Worm (Caenorhabditis elegans) whole organism, young adult: ENCODE data around the gene ccdc-149.

Experiments
- B0019.2 ChIP-seq: fragments of 200-800 bp; sonication (Bioruptor generic); conservative IDR thresholded peaks from 2 replicates; pipeline ENCODE4 v1.3.6; 2022; ENCODE audit warnings: missing genetic modification reagents, missing genetic modification characterization, missing compliant biosample characterization
- F10E7.11 ChIP-seq: sonication (generic microtip); optimal IDR thresholded peaks from 2 replicates; lab custom pipeline; 2017; ENCODE audit warnings: mild to moderate bottlenecking, missing genetic modification characterization, moderate library complexity, missing compliant biosample characterization
- F52B5.7 ChIP-seq: sonication (generic microtip); optimal IDR thresholded peaks from 2 replicates; lab custom pipeline; 2016; ENCODE audit warnings: mild to moderate bottlenecking, missing genetic modification characterization, missing compliant biosample characterization
- K12H6.12 ChIP-seq: fragments of 200-800 bp; sonication (Bioruptor generic); optimal IDR thresholded peaks from 2 replicates; lab custom pipeline; 2018; ENCODE audit warnings: mild to moderate bottlenecking, missing genetic modification characterization, missing compliant biosample characterization
- Y53G8AR.9 ChIP-seq: fragments of 200-800 bp; sonication (Bioruptor generic); conservative IDR thresholded peaks from 2 replicates; pipeline ENCODE4 v1.3.6; 2022; ENCODE audit warnings: missing genetic modification reagents, missing genetic modification characterization, missing compliant biosample characterization
- Y95B8A.8 ChIP-seq: fragments of 200-800 bp; sonication (Bioruptor generic); IDR thresholded peaks from 2 replicates; pipeline ENCODE4 v1.3.6; 2022; ENCODE audit warnings: missing genetic modification reagents, missing genetic modification characterization, missing compliant biosample characterization
- ZK185.1 ChIP-seq: sonication (generic microtip); optimal IDR thresholded peaks from 2 replicates; lab custom pipeline; 2016; ENCODE audit warnings: mild to moderate bottlenecking, missing genetic modification characterization, missing compliant biosample characterization; ENCODE audit not compliant: poor library complexity, severe bottlenecking
- ama-1 ChIP-seq, 3 experiments: fragments of 150-350 bp in 1 of 3; sonication (generic microtip) in 2 of 3; optimal IDR thresholded peaks; 2 replicates each; lab custom pipeline; 2014 to 2018; ENCODE audit warnings: missing biosample characterization in 2 of 3, missing genetic modification characterization in 2 of 3, missing genetic modification reagents in 2 of 3
- athp-1 ChIP-seq: sonication (generic microtip); optimal IDR thresholded peaks from 2 replicates; lab custom pipeline; 2017; ENCODE audit warnings: mild to moderate bottlenecking, missing genetic modification characterization, missing compliant biosample characterization
- bed-2 ChIP-seq: fragments of 200-800 bp; sonication (Bioruptor generic); IDR thresholded peaks from 2 replicates; pipeline ENCODE4 v1.3.6; 2022; ENCODE audit warnings: missing genetic modification reagents, missing genetic modification characterization, missing compliant biosample characterization
- ccch-3 ChIP-seq: fragments of 200-800 bp; sonication (Bioruptor generic); optimal IDR thresholded peaks from 2 replicates; lab custom pipeline; 2018; ENCODE audit warnings: mild to moderate bottlenecking, missing genetic modification characterization, missing compliant biosample characterization
- ceh-100 ChIP-seq: fragments of 200-800 bp; sonication (Bioruptor generic); IDR thresholded peaks from 2 replicates; pipeline ENCODE4 v1.3.6; 2022; ENCODE audit warnings: missing genetic modification reagents, missing genetic modification characterization, missing compliant biosample characterization
- ceh-40 ChIP-seq: fragments of 200-800 bp; sonication (Bioruptor generic); IDR thresholded peaks from 2 replicates; pipeline ENCODE4 v1.3.6; 2022; ENCODE audit warnings: missing genetic modification characterization, missing compliant biosample characterization
- ceh-79 ChIP-seq: sonication (generic microtip); optimal IDR thresholded peaks from 2 replicates; lab custom pipeline; 2017; ENCODE audit warnings: mild to moderate bottlenecking, missing genetic modification characterization, missing compliant biosample characterization
- dox-1 ChIP-seq: fragments of 200-800 bp; sonication (Bioruptor generic); IDR thresholded peaks from 2 replicates; pipeline ENCODE4 v1.3.6; 2022; ENCODE audit warnings: missing genetic modification reagents, missing genetic modification characterization, missing compliant biosample characterization
- egl-44 ChIP-seq: fragments of 200-800 bp; sonication (Bioruptor generic); IDR thresholded peaks from 2 replicates; pipeline ENCODE4 v1.3.6; 2022; ENCODE audit warnings: missing genetic modification reagents, missing genetic modification characterization, missing compliant biosample characterization
- ekl-4 ChIP-seq: fragments of 200-800 bp; sonication (Bioruptor generic); IDR thresholded peaks from 2 replicates; pipeline ENCODE4 v1.3.6; 2022; ENCODE audit warnings: missing genetic modification reagents, missing genetic modification characterization, missing compliant biosample characterization
- ets-4 ChIP-seq: fragments of 200-800 bp; sonication (Bioruptor generic); optimal IDR thresholded peaks from 2 replicates; lab custom pipeline; 2018; ENCODE audit warnings: mild to moderate bottlenecking, missing genetic modification characterization, missing compliant biosample characterization
- him-1 ChIP-seq: sonication (generic microtip); optimal IDR thresholded peaks from 2 replicates; lab custom pipeline; 2016; ENCODE audit warnings: missing genotype, missing genetic modification reagents, missing genetic modification characterization, missing compliant biosample characterization
- hmg-1.2 ChIP-seq: fragments of 200-800 bp; sonication (Bioruptor generic); IDR thresholded peaks from 2 replicates; pipeline ENCODE4 v1.3.6; 2022; ENCODE audit warnings: missing genetic modification reagents, missing genetic modification characterization, missing compliant biosample characterization
- hrde-1 ChIP-seq: sonication (generic microtip); optimal IDR thresholded peaks from 2 replicates; lab custom pipeline; 2016; ENCODE audit warnings: missing genetic modification characterization, mild to moderate bottlenecking, missing compliant biosample characterization, moderate library complexity, missing genotype, missing genetic modification reagents, borderline replicate concordance
- hsf-1 ChIP-seq: fragments of 200-800 bp; sonication (Bioruptor generic); IDR thresholded peaks from 2 replicates; pipeline ENCODE4 v1.3.6; 2022; ENCODE audit warnings: missing genetic modification reagents, missing genetic modification characterization, missing compliant biosample characterization
- let-526 ChIP-seq: fragments of 200-800 bp; sonication (Bioruptor generic); IDR thresholded peaks from 2 replicates; pipeline ENCODE4 v1.3.6; 2022; ENCODE audit warnings: missing genetic modification reagents, missing genetic modification characterization, missing compliant biosample characterization
- lin-26 ChIP-seq: fragments of 200-800 bp; sonication (Bioruptor generic); IDR thresholded peaks from 2 replicates; pipeline ENCODE4 v1.3.6; 2022; ENCODE audit warnings: missing genetic modification reagents, missing genetic modification characterization, missing compliant biosample characterization
- lin-35 ChIP-seq, 3 experiments: fragments of 150-350 bp in 2 of 3; sonication (generic microtip) in 1 of 3; optimal IDR thresholded peaks; 2 replicates each; lab custom pipeline; 2014 to 2018; ENCODE audit warnings: missing biosample characterization in 3 of 3, missing genetic modification characterization in 3 of 3, missing genetic modification reagents in 3 of 3
- lin-40 ChIP-seq: sonication (generic microtip); optimal IDR thresholded peaks from 2 replicates; lab custom pipeline; 2016; ENCODE audit warnings: missing genetic modification characterization, mild to moderate bottlenecking, missing compliant biosample characterization, missing genotype, missing genetic modification reagents
- mcd-1 ChIP-seq: fragments of 200-800 bp; sonication (Bioruptor generic); IDR thresholded peaks from 2 replicates; pipeline ENCODE4 v1.3.6; 2022; ENCODE audit warnings: missing genetic modification reagents, missing genetic modification characterization, missing compliant biosample characterization
- mxl-1 ChIP-seq: sonication (generic microtip); optimal IDR thresholded peaks from 2 replicates; lab custom pipeline; 2016; ENCODE audit warnings: missing genetic modification characterization, missing compliant biosample characterization
- nfya-1 ChIP-seq: sonication (generic microtip); optimal IDR thresholded peaks from 2 replicates; lab custom pipeline; 2017; ENCODE audit warnings: antibody characterized with exemption, missing compliant biosample characterization, missing genetic modification characterization, borderline replicate concordance; ENCODE audit not compliant: insufficient read depth
- nfyb-1 ChIP-seq: fragments of 200-800 bp; sonication (Bioruptor generic); IDR thresholded peaks from 2 replicates; pipeline ENCODE4 v1.3.6; 2022; ENCODE audit warnings: missing genetic modification reagents, missing genetic modification characterization, missing compliant biosample characterization
- nhr-80 ChIP-seq: sonication (generic microtip); optimal IDR thresholded peaks from 2 replicates; lab custom pipeline; 2016; ENCODE audit warnings: missing genetic modification characterization, missing compliant biosample characterization
- pha-4 ChIP-seq: fragments of 150-350 bp; sonication (generic microtip); optimal IDR thresholded peaks from 2 replicates; lab custom pipeline; 2014; ENCODE audit warnings: missing biosample characterization, missing genetic modification reagents, missing genetic modification characterization
- rpc-1 ChIP-seq, 2 experiments: fragments of 150-350 bp in 1 of 2; sonication (generic microtip) in 1 of 2; optimal IDR thresholded peaks; 2 replicates each; lab custom pipeline; 2014 to 2018; ENCODE audit warnings: missing biosample characterization in 1 of 2, missing genetic modification characterization in 1 of 2, missing genetic modification reagents in 1 of 2, missing genotype in 1 of 2
- snpc-4 ChIP-seq, 5 experiments: fragments of 150-350 bp in 1 of 5; sonication (generic microtip) in 4 of 5; optimal IDR thresholded peaks; 2 replicates each; lab custom pipeline; 2014 to 2018; ENCODE audit warnings: missing genetic modification characterization in 5 of 5, missing biosample characterization in 3 of 5, antibody characterized with exemption in 2 of 5, mild to moderate bottlenecking in 2 of 5, missing compliant biosample characterization in 2 of 5, missing genotype in 2 of 5, moderate library complexity in 2 of 5, missing genetic modification reagents in 1 of 5
- somi-1 ChIP-seq: fragments of 200-800 bp; sonication (Bioruptor generic); optimal IDR thresholded peaks from 2 replicates; lab custom pipeline; 2018; ENCODE audit warnings: mild to moderate bottlenecking, missing genetic modification characterization, missing compliant biosample characterization
- zfh-2 ChIP-seq: fragments of 200-800 bp; sonication (Bioruptor generic); conservative IDR thresholded peaks from 2 replicates; pipeline ENCODE4 v1.3.6; 2022; ENCODE audit warnings: missing genetic modification reagents, missing genetic modification characterization, missing compliant biosample characterization
- ztf-22 ChIP-seq: fragments of 200-800 bp; sonication (Bioruptor generic); optimal IDR thresholded peaks from 2 replicates; lab custom pipeline; 2018; ENCODE audit warnings: mild to moderate bottlenecking, missing genetic modification characterization, moderate library complexity, missing compliant biosample characterization
- ztf-25 ChIP-seq: fragments of 200-800 bp; sonication (Bioruptor generic); IDR thresholded peaks from 2 replicates; pipeline ENCODE4 v1.3.6; 2022; ENCODE audit warnings: missing genetic modification reagents, missing genetic modification characterization, missing compliant biosample characterization
- ztf-26 ChIP-seq: sonication (generic microtip); optimal IDR thresholded peaks from 2 replicates; lab custom pipeline; 2017; ENCODE audit warnings: missing genetic modification characterization, missing compliant biosample characterization
- ztf-28 ChIP-seq: fragments of 200-800 bp; sonication (Bioruptor generic); IDR thresholded peaks from 2 replicates; pipeline ENCODE4 v1.3.6; 2022; ENCODE audit warnings: missing genetic modification reagents, missing genetic modification characterization, missing compliant biosample characterization

The ccdc-149 gene

ce11 chrX:11471893-11472292, 39.4 kb downstream of the ccdc-149 start (continued):
- peak; percentile 38 for TF ChIP-seq nhr-80 (tag; lab: Kevin White, UChicago)
- TF ChIP-seq ceh-40 (GFP tag; lab: Robert Waterston, UW), result no peak
- TF ChIP-seq ceh-79 (tag; lab: Kevin White, UChicago), result no peak
- 0 out of 2 replicates have a peak, but pooled peaks have one; percentile 32 for TF ChIP-seq ekl-4
- peak in 1 of 3 experiments; percentile 7 for TF ChIP-seq lin-35 (GFP tag; optimal IDR thresholded peaks at IDR 0.05; lab: Kevin White, UChicago)
- TF ChIP-seq him-1, result no peak
- TF ChIP-seq lin-40 (tag; lab: Kevin White, UChicago), result peak; percentile 53
- TF ChIP-seq nfya-1 (tag; lab: Kevin White, UChicago), result no peak
- TF ChIP-seq ccch-3, result no peak
- TF ChIP-seq K12H6.12, result peak; percentile 33
- 0 out of 2 replicates have a peak, but pooled peaks have one; percentile 18 for TF ChIP-seq mcd-1
- peak; percentile 45 for TF ChIP-seq ztf-22 (GFP tag; lab: Kevin White, UChicago)
- no peak for TF ChIP-seq hrde-1 (tag; lab: Kevin White, UChicago)
- TF ChIP-seq ceh-100 (GFP tag; lab: Robert Waterston, UW), result 0 out of 2 replicates have a peak, but pooled peaks have one; percentile 13
- no peak for TF ChIP-seq ZK185.1
- peak; percentile 46; the same call in 1 of the 2 replicates for TF ChIP-seq lin-26
- TF ChIP-seq rpc-1 (optimal IDR thresholded peaks at IDR 0.05; lab: Kevin White, UChicago), result no peak
- no peak for TF ChIP-seq rpc-1 (tag; optimal IDR thresholded peaks at IDR 0.05; lab: Kevin White, UChicago)
- peak; percentile 45 for TF ChIP-seq F52B5.7 (tag; lab: Kevin White, UChicago)
- no peak for TF ChIP-seq F10E7.11 (tag; lab: Kevin White, UChicago)
- no peak for TF ChIP-seq ama-1 (optimal IDR thresholded peaks at IDR 0.05; lab: Kevin White, UChicago)
- TF ChIP-seq ama-1 (GFP tag; optimal IDR thresholded peaks at IDR 0.05; lab: Kevin White, UChicago), result no peak
- peak; percentile 30; the same call in 1 of the 2 replicates for TF ChIP-seq dox-1 (GFP tag; lab: Robert Waterston, UW)
- no peak for TF ChIP-seq pha-4 (tag; lab: Kevin White, UChicago)
- TF ChIP-seq ztf-28 (GFP tag; lab: Robert Waterston, UW), result no peak
- TF ChIP-seq snpc-4 (GFP tag; optimal IDR thresholded peaks at IDR 0.05; lab: Kevin White, UChicago), result no peak
- TF ChIP-seq snpc-4 (tag; optimal IDR thresholded peaks at IDR 0.05; lab: Kevin White, UChicago), result peak in 2 of 4 experiments; percentile 22 to 43
- TF ChIP-seq Y95B8A.8 (GFP tag; lab: Robert Waterston, UW), result peak; percentile 71; the same call in 1 of the 2 replicates
- peak; percentile 2 for TF ChIP-seq ets-4 (GFP tag; lab: Kevin White, UChicago)
- TF ChIP-seq hsf-1 (GFP tag; lab: Robert Waterston, UW), result 0 out of 2 replicates have a peak, but pooled peaks have one; percentile 45
- peak; percentile 2 for TF ChIP-seq ztf-26 (tag; lab: Kevin White, UChicago)
- peak; percentile 9 for TF ChIP-seq athp-1
- TF ChIP-seq nfyb-1 (GFP tag; lab: Robert Waterston, UW), result peak; percentile 79
- peak; percentile 83 for TF ChIP-seq somi-1 (GFP tag; lab: Kevin White, UChicago)
- TF ChIP-seq ztf-25 (GFP tag; lab: Robert Waterston, UW), result no peak
- peak; percentile 73 for TF ChIP-seq zfh-2
- TF ChIP-seq let-526, result 0 out of 2 replicates have a peak, but pooled peaks have one; percentile 34
- peak; percentile 44 for TF ChIP-seq hmg-1.2
- 0 out of 2 replicates have a peak, but pooled peaks have one; percentile 32 for TF ChIP-seq Y53G8AR.9 (GFP tag; lab: Robert Waterston, UW)
- 0 out of 2 replicates have a peak, but pooled peaks have one; percentile 31 for TF ChIP-seq egl-44
- TF ChIP-seq mxl-1, result no peak
- TF ChIP-seq bed-2, result no peak
- TF ChIP-seq B0019.2, result no peak
- TF ChIP-seq, all 124 proteins: peak for 38
